Worm (Caenorhabditis elegans) whole organism, L3 larva: ENCODE measurements around the gene romo-1.

Experiments used
- R02D3.7 ChIP-seq: fragments of 150-350 bp; optimal IDR thresholded peaks from 2 replicates; lab custom pipeline; 2014; ENCODE audit warnings: missing biosample characterization, missing genetic modification characterization
- ZK546.5 ChIP-seq: sonication (generic microtip); optimal IDR thresholded peaks from 2 replicates; lab custom pipeline; 2017; ENCODE audit warnings: missing biosample characterization, missing genetic modification characterization
- aly-2 ChIP-seq: fragments of 150-350 bp; optimal IDR thresholded peaks from 2 replicates; lab custom pipeline; 2014; ENCODE audit warnings: missing biosample characterization, missing genetic modification characterization
- ama-1 ChIP-seq: fragments of 150-350 bp; optimal IDR thresholded peaks from 2 replicates; lab custom pipeline; 2018
- ceh-16 ChIP-seq: sonication (generic microtip); optimal IDR thresholded peaks from 2 replicates; lab custom pipeline; 2017; ENCODE audit warnings: missing biosample characterization, missing genetic modification characterization
- ceh-82 ChIP-seq: fragments of 150-350 bp; optimal IDR thresholded peaks from 2 replicates; lab custom pipeline; 2014; ENCODE audit warnings: missing biosample characterization, missing genetic modification characterization
- ceh-9 ChIP-seq: sonication (generic microtip); optimal IDR thresholded peaks from 2 replicates; lab custom pipeline; 2018; ENCODE audit warnings: missing biosample characterization, missing genetic modification characterization
- daf-12 ChIP-seq: fragments of 150-350 bp; optimal IDR thresholded peaks from 2 replicates; lab custom pipeline; 2014; ENCODE audit warnings: missing biosample characterization, missing genetic modification reagents, missing genetic modification characterization
- egl-27 ChIP-seq: sonication (generic microtip); optimal IDR thresholded peaks from 4 replicates; lab custom pipeline; 2017; ENCODE audit warnings: missing biosample characterization, missing genetic modification reagents, missing genetic modification characterization
- egl-5 ChIP-seq: fragments of 150-350 bp; optimal IDR thresholded peaks from 2 replicates; lab custom pipeline; 2017; ENCODE audit warnings: missing biosample characterization, missing genetic modification reagents, missing genetic modification characterization, inconsistent platforms
- elt-1 ChIP-seq: fragments of 150-350 bp; optimal IDR thresholded peaks from 2 replicates; lab custom pipeline; 2014; ENCODE audit warnings: missing biosample characterization, missing genetic modification characterization
- elt-2 ChIP-seq: sonication (generic microtip); optimal IDR thresholded peaks from 2 replicates; lab custom pipeline; 2016; ENCODE audit warnings: missing genetic modification reagents, mild to moderate bottlenecking, missing genetic modification characterization, missing compliant biosample characterization
- elt-3 ChIP-seq, 3 experiments: fragments of 150-350 bp in 1 of 3; sonication (generic microtip) in 2 of 3; optimal IDR thresholded peaks; 2 replicates in 2 of 3; 4 replicates in 1 of 3; lab custom pipeline; 2014 to 2017; ENCODE audit warnings: missing biosample characterization in 3 of 3, missing genetic modification characterization in 3 of 3
- eor-1 ChIP-seq, 2 experiments: fragments of 150-350 bp; optimal IDR thresholded peaks; 2 replicates each; lab custom pipeline; 2014 to 2018; ENCODE audit warnings: missing biosample characterization in 2 of 2, missing genetic modification characterization in 2 of 2
- fkh-10 ChIP-seq: sonication (generic microtip); optimal IDR thresholded peaks from 2 replicates; lab custom pipeline; 2017; ENCODE audit warnings: missing biosample characterization, missing genetic modification reagents, missing genetic modification characterization
- fkh-2 ChIP-seq: fragments of 150-350 bp; optimal IDR thresholded peaks from 2 replicates; lab custom pipeline; 2014; ENCODE audit warnings: missing biosample characterization, missing genetic modification reagents, missing genetic modification characterization
- fos-1 ChIP-seq: fragments of 150-350 bp; optimal IDR thresholded peaks from 2 replicates; lab custom pipeline; 2014; ENCODE audit warnings: missing biosample characterization, missing genetic modification characterization
- hmg-11 ChIP-seq: sonication (generic microtip); optimal IDR thresholded peaks from 2 replicates; lab custom pipeline; 2016; ENCODE audit warnings: missing genetic modification characterization, missing compliant biosample characterization
- lin-15B ChIP-seq: fragments of 150-350 bp; optimal IDR thresholded peaks from 2 replicates; lab custom pipeline; 2014; ENCODE audit warnings: missing biosample characterization, missing genetic modification characterization
- lin-39 ChIP-seq: fragments of 150-350 bp; optimal IDR thresholded peaks from 2 replicates; lab custom pipeline; 2018; ENCODE audit warnings: missing biosample characterization, missing genetic modification reagents, missing genetic modification characterization
- lsy-12 ChIP-seq: sonication (generic microtip); optimal IDR thresholded peaks from 2 replicates; lab custom pipeline; 2016; ENCODE audit warnings: mild to moderate bottlenecking, missing genetic modification characterization, missing compliant biosample characterization
- mdl-1 ChIP-seq: fragments of 150-350 bp; optimal IDR thresholded peaks from 2 replicates; lab custom pipeline; 2014; ENCODE audit warnings: missing biosample characterization, missing genetic modification characterization
- mml-1 ChIP-seq: fragments of 150-350 bp; sonication (generic microtip); optimal IDR thresholded peaks from 3 replicates; lab custom pipeline; 2014; ENCODE audit warnings: missing biosample characterization, missing genetic modification characterization
- nfya-1 ChIP-seq: sonication (generic microtip); optimal IDR thresholded peaks from 2 replicates; lab custom pipeline; 2017; ENCODE audit warnings: missing genetic modification characterization, mild to moderate bottlenecking, missing compliant biosample characterization, antibody characterized with exemption, moderate library complexity; ENCODE audit not compliant: insufficient read depth
- nhr-23 ChIP-seq: fragments of 150-350 bp; optimal IDR thresholded peaks from 2 replicates; lab custom pipeline; 2014; ENCODE audit warnings: missing biosample characterization, missing genetic modification reagents, missing genetic modification characterization
- nhr-25 ChIP-seq: sonication (generic microtip); optimal IDR thresholded peaks from 2 replicates; lab custom pipeline; 2017; ENCODE audit warnings: missing biosample characterization, missing genetic modification characterization
- nhr-43 ChIP-seq: sonication (generic microtip); optimal IDR thresholded peaks from 2 replicates; lab custom pipeline; 2016; ENCODE audit warnings: mild to moderate bottlenecking, missing genetic modification characterization, missing compliant biosample characterization; ENCODE audit not compliant: poor library complexity, severe bottlenecking
- nhr-67 ChIP-seq: fragments of 150-350 bp; optimal IDR thresholded peaks from 2 replicates; lab custom pipeline; 2014; ENCODE audit warnings: missing biosample characterization, missing genetic modification characterization
- nhr-77 ChIP-seq: fragments of 150-350 bp; optimal IDR thresholded peaks from 2 replicates; lab custom pipeline; 2014; ENCODE audit warnings: missing biosample characterization, missing genetic modification characterization
- pha-4 ChIP-seq: fragments of 150-350 bp; optimal IDR thresholded peaks from 2 replicates; lab custom pipeline; 2014; ENCODE audit warnings: missing biosample characterization, missing genetic modification reagents, missing genetic modification characterization
- pqm-1 ChIP-seq: fragments of 150-350 bp; optimal IDR thresholded peaks from 2 replicates; lab custom pipeline; 2017; ENCODE audit warnings: missing biosample characterization, missing genetic modification characterization, inconsistent platforms
- skn-1 ChIP-seq: fragments of 150-350 bp; optimal IDR thresholded peaks from 2 replicates; lab custom pipeline; 2014; ENCODE audit warnings: missing biosample characterization, missing genetic modification characterization
- snpc-4 ChIP-seq: fragments of 150-350 bp; optimal IDR thresholded peaks from 2 replicates; lab custom pipeline; 2014; ENCODE audit warnings: missing biosample characterization, missing genetic modification characterization
- tbx-2 ChIP-seq: sonication (generic microtip); optimal IDR thresholded peaks from 2 replicates; lab custom pipeline; 2016; ENCODE audit warnings: mild to moderate bottlenecking, missing genetic modification characterization, missing compliant biosample characterization
- unc-39 ChIP-seq: sonication (generic microtip); optimal IDR thresholded peaks from 4 replicates; lab custom pipeline; 2017; ENCODE audit warnings: missing biosample characterization, missing genetic modification characterization
- unc-62 ChIP-seq: fragments of 150-350 bp; sonication (generic microtip); optimal IDR thresholded peaks from 4 replicates; lab custom pipeline; 2014; ENCODE audit warnings: missing biosample characterization, missing genetic modification reagents, missing genetic modification characterization
- zag-1 ChIP-seq: fragments of 150-350 bp; optimal IDR thresholded peaks from 2 replicates; lab custom pipeline; 2014; ENCODE audit warnings: missing biosample characterization, missing genetic modification characterization
- ztf-4 ChIP-seq: fragments of 150-350 bp; optimal IDR thresholded peaks from 2 replicates; lab custom pipeline; 2014; ENCODE audit warnings: missing biosample characterization, missing genetic modification characterization

Gene romo-1

DNA sequence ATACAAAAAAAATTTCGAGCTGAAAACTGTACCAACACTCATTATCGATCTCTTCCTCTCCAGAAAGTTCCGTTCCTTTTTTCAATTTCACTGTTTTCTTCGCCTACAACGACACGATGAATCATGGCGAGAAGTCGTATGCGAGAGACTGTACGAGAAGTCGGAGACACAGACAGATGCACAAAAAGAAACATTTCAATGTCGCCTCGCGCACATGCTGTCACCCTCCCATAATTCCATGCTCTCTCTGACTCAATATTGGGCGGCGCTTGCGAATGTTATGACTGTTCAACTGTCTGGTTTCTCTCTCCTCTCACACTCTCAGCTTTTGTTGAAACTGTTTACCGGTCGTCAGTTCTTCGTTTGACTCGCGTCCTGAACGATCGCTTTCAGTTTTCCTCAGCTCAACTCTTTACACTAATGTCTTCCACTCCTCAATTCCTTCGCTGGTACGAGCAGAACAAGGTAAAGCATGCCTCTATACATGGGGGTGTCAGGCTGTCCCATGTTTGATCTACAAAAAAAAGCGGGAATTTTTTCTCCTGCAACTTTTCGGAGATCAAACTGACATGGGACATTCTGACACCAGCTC, 40.9 kb downstream of the romo-1 start:
- no peak for TF ChIP-seq lin-15B
- TF ChIP-seq unc-39, result no peak
- TF ChIP-seq ZK546.5 (tag; lab: Kevin White, UChicago), result no peak
- no peak for TF ChIP-seq mdl-1 (tag; lab: Kevin White, UChicago)
- no peak for TF ChIP-seq elt-3 (tag; optimal IDR thresholded peaks at IDR 0.05; lab: Kevin White, UChicago)
- no peak for TF ChIP-seq skn-1 (tag; lab: Kevin White, UChicago)
- TF ChIP-seq elt-1 (tag; lab: Kevin White, UChicago), result no peak
- no peak for TF ChIP-seq mml-1 (tag; lab: Kevin White, UChicago)
- peak; percentile 29 for TF ChIP-seq hmg-11 (tag; lab: Kevin White, UChicago)
- TF ChIP-seq lin-39 (tag; lab: Kevin White, UChicago), result peak; percentile 32
- no peak for TF ChIP-seq eor-1 (tag; optimal IDR thresholded peaks at IDR 0.05; lab: Kevin White, UChicago)
- no peak for TF ChIP-seq fkh-2 (tag; lab: Kevin White, UChicago)
- peak; percentile 75 for TF ChIP-seq pha-4 (tag; lab: Kevin White, UChicago)
- peak; percentile 41 for TF ChIP-seq nhr-25 (tag; lab: Kevin White, UChicago)
- no peak for TF ChIP-seq elt-2 (tag; lab: Kevin White, UChicago)
- TF ChIP-seq ceh-16 (tag; lab: Kevin White, UChicago), result no peak
- no peak for TF ChIP-seq aly-2
- TF ChIP-seq ceh-82 (tag; lab: Kevin White, UChicago), result no peak
- no peak for TF ChIP-seq fos-1 (tag; lab: Kevin White, UChicago)
- no peak for TF ChIP-seq fkh-10 (GFP tag; lab: Kevin White, UChicago)
- TF ChIP-seq lsy-12, result no peak
- TF ChIP-seq R02D3.7, result no peak
- no peak for TF ChIP-seq nhr-77 (tag; lab: Kevin White, UChicago)
- no peak for TF ChIP-seq daf-12
- TF ChIP-seq snpc-4 (tag; lab: Kevin White, UChicago), result no peak
- no peak for TF ChIP-seq egl-27
- peak; percentile 33 for TF ChIP-seq nfya-1 (tag; lab: Kevin White, UChicago)
- no peak for TF ChIP-seq tbx-2 (tag; lab: Kevin White, UChicago)
- TF ChIP-seq nhr-43 (tag; lab: Kevin White, UChicago), result no peak
- TF ChIP-seq nhr-67 (tag; lab: Kevin White, UChicago), result no peak
- no peak for TF ChIP-seq ztf-4 (tag; lab: Kevin White, UChicago)
- peak; percentile 2 for TF ChIP-seq nhr-23 (tag; lab: Kevin White, UChicago)
- TF ChIP-seq ceh-9 (tag; lab: Kevin White, UChicago), result no peak
- no peak for TF ChIP-seq zag-1 (tag; lab: Kevin White, UChicago)

ce11 chrII:13195706-13196417, 41.8 kb downstream of the romo-1 start:
- TF ChIP-seq ama-1 (lab: Kevin White, UChicago), result peak; percentile 52
- TF ChIP-seq hmg-11 (tag; lab: Kevin White, UChicago), result no peak

DNA sequence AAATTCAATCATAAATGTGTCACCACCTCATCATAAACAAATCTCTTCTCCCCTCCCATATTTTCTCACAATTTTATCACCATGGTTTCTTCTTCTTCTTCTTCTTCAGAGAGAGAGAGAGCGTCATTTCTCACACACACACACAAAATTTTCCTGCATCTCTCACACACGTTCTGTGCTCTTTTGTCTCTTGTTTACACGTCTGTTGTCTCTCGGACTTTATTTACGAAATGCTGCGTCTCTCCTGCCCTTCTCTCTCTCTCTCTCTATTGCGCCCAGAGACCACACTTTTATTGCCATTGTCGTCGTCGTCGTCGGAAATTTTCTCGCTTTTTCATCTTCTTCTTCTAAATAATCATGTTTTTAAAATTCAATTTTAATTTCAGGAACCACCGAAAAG, 42.5 kb downstream of the romo-1 start, which contains the start of gene lec-1:
Gene lec-1, plus strand, starts transcription at position 387 of the 400 bp plus-strand sequence.
- peak; percentile 88 for TF ChIP-seq egl-5 (tag; lab: Kevin White, UChicago)
- peak; percentile 35 for TF ChIP-seq fkh-10 (GFP tag; lab: Kevin White, UChicago)
- no peak for TF ChIP-seq daf-12
- no peak for TF ChIP-seq nhr-43 (tag; lab: Kevin White, UChicago)
- TF ChIP-seq ama-1 (lab: Kevin White, UChicago), result peak; percentile 41
- TF ChIP-seq pha-4 (tag; lab: Kevin White, UChicago), result peak; percentile 98
- TF ChIP-seq snpc-4 (tag; lab: Kevin White, UChicago), result peak; percentile 6
- TF ChIP-seq nhr-23 (tag; lab: Kevin White, UChicago), result peak; percentile 1
- TF ChIP-seq hmg-11 (tag; lab: Kevin White, UChicago), result peak; percentile 46
- peak; percentile 67 for TF ChIP-seq pqm-1 (tag; lab: Kevin White, UChicago)
- TF ChIP-seq elt-2 (tag; lab: Kevin White, UChicago), result peak; percentile 57
- TF ChIP-seq lin-15B, result peak; percentile 12
- peak; percentile 3 for TF ChIP-seq unc-62 (GFP tag; lab: Kevin White, UChicago)
- peak; percentile 74 for TF ChIP-seq nfya-1 (tag; lab: Kevin White, UChicago)
- no peak for TF ChIP-seq lsy-12
- TF ChIP-seq nhr-25 (tag; lab: Kevin White, UChicago), result no peak
- peak; percentile 52 for TF ChIP-seq fkh-2 (tag; lab: Kevin White, UChicago)
- TF ChIP-seq, all 47 proteins: peak for 13
